Fruit fly (Drosophila melanogaster): ENCODE results near the gene CG32988.
A peak's percentile ranks its signal among the peaks of the same experiment; 100 is the strongest.

CG32988 gene

dm6 chr2L:8860767-8861166 lies 3.9 kb upstream of the CG32988 start (continued):
- TF ChIP-seq dpn (GFP tag; optimal IDR thresholded peaks at IDR 0.05) = peak; percentile 37 to 62
- peak; percentile 57 for TF ChIP-seq slbo (GFP tag; IDR thresholded peaks at IDR 0.05)
- peak; percentile 65 for TF ChIP-seq CG33557 (GFP tag; optimal IDR thresholded peaks at IDR 0.05)
- peak; percentile 60 for TF ChIP-seq CG1024 (GFP tag; IDR thresholded peaks at IDR 0.05)
- TF ChIP-seq z (GFP tag; IDR thresholded peaks at IDR 0.05) = 0 out of 3 replicates have a peak, but pooled peaks have one; percentile 13
- peak; percentile 38; the same call in 1 of the 2 replicates for TF ChIP-seq Oaz (GFP tag; IDR thresholded peaks at IDR 0.05)
- TF ChIP-seq CG6854 (GFP tag; optimal IDR thresholded peaks at IDR 0.05) = peak; percentile 9
- no peak for TF ChIP-seq Usf (GFP tag; optimal IDR thresholded peaks at IDR 0.05)
- TF ChIP-seq CG3995 (GFP tag; optimal IDR thresholded peaks at IDR 0.05) = no peak
- no peak for TF ChIP-seq nom (GFP tag; optimal IDR thresholded peaks at IDR 0.05)
- no peak for TF ChIP-seq lov (optimal IDR thresholded peaks at IDR 0.05)
- TF ChIP-seq lov (GFP tag; IDR thresholded peaks at IDR 0.05) = peak; percentile 82; the same call in 2 of the 3 replicates
- TF ChIP-seq CG10147 (GFP tag; optimal IDR thresholded peaks at IDR 0.05) = peak; percentile 9
- no peak for TF ChIP-seq YL-1 (GFP tag; optimal IDR thresholded peaks at IDR 0.05)
- TF ChIP-seq Xbp1 (GFP tag; optimal IDR thresholded peaks at IDR 0.05) = peak; percentile 70
- peak; percentile 73 for TF ChIP-seq CG9727 (GFP tag; optimal IDR thresholded peaks at IDR 0.05)
- peak; percentile 56; the same call in 1 of the 3 replicates for TF ChIP-seq CG7357 (GFP tag; IDR thresholded peaks at IDR 0.05)
- no peak for TF ChIP-seq pfk (GFP tag; optimal IDR thresholded peaks at IDR 0.05)
- TF ChIP-seq fd3F (GFP tag; optimal IDR thresholded peaks at IDR 0.05) = no peak
- TF ChIP-seq CG9817 (tag; optimal IDR thresholded peaks at IDR 0.05) = peak; percentile 22
- TF ChIP-seq CG12744 (GFP tag; optimal IDR thresholded peaks at IDR 0.05) = no peak
- TF ChIP-seq CG7271 (tag; optimal IDR thresholded peaks at IDR 0.05) = no peak
- peak; percentile 84 for TF ChIP-seq nmo (GFP tag; optimal IDR thresholded peaks at IDR 0.05)
- no peak for TF ChIP-seq salm (tag; optimal IDR thresholded peaks at IDR 0.05)
- TF ChIP-seq sug (tag; optimal IDR thresholded peaks at IDR 0.05) = no peak
- TF ChIP-seq Ada2b (GFP tag; IDR thresholded peaks at IDR 0.05) = peak; percentile 66
- TF ChIP-seq Blimp-1 (GFP tag; optimal IDR thresholded peaks at IDR 0.05) = peak; percentile 81
- no peak for TF ChIP-seq luna (GFP tag; optimal IDR thresholded peaks at IDR 0.05)
- TF ChIP-seq pum (GFP tag; optimal IDR thresholded peaks at IDR 0.05) = peak; percentile 51
- peak; percentile 85 for TF ChIP-seq vvl (GFP tag; IDR thresholded peaks at IDR 0.05)
- TF ChIP-seq zen2 (GFP tag; IDR thresholded peaks at IDR 0.05; ENCODE audit: partially characterized antibody) = no peak
- no peak for TF ChIP-seq Lim3 (GFP tag; IDR thresholded peaks at IDR 0.05)
- TF ChIP-seq dati (GFP tag; IDR thresholded peaks at IDR 0.05) = peak; percentile 45
- TF ChIP-seq CG2202 (tag; optimal IDR thresholded peaks at IDR 0.05) = peak; percentile 55
- peak; percentile 29; the same call in 1 of the 2 replicates for TF ChIP-seq CG32767 (GFP tag; IDR thresholded peaks at IDR 0.05)
- TF ChIP-seq CG30020 (tag; optimal IDR thresholded peaks at IDR 0.05) = peak; percentile 19
- peak in 1 of 2 experiments; percentile 62 for TF ChIP-seq Eip74EF (GFP tag; optimal IDR thresholded peaks at IDR 0.05)
- peak; percentile 68 for TF ChIP-seq CG6272 (GFP tag; IDR thresholded peaks at IDR 0.05)
- no peak for TF ChIP-seq Deaf1 (tag; optimal IDR thresholded peaks at IDR 0.05)
- peak; percentile 57 for TF ChIP-seq ranshi (GFP tag; IDR thresholded peaks at IDR 0.05)
- peak; percentile 9 for TF ChIP-seq NC2β (GFP tag; optimal IDR thresholded peaks at IDR 0.05)
- no peak for TF ChIP-seq CG6683 (GFP tag; optimal IDR thresholded peaks at IDR 0.05)
- peak; percentile 27 for TF ChIP-seq repo (GFP tag; optimal IDR thresholded peaks at IDR 0.05)
- peak; percentile 45 for TF ChIP-seq twi (tag; optimal IDR thresholded peaks at IDR 0.05)
- no peak for TF ChIP-seq CG8478 (optimal IDR thresholded peaks at IDR 0.05)
- TF ChIP-seq CG17802 (tag; optimal IDR thresholded peaks at IDR 0.05) = peak; percentile 49
- peak; percentile 15 for TF ChIP-seq tup (GFP tag; optimal IDR thresholded peaks at IDR 0.05)
- peak; percentile 63 for TF ChIP-seq CG9215 (GFP tag; IDR thresholded peaks at IDR 0.05)
- TF ChIP-seq CG15514 (GFP tag; optimal IDR thresholded peaks at IDR 0.05) = peak; percentile 32
- peak; percentile 55 for TF ChIP-seq TFAM (GFP tag; optimal IDR thresholded peaks at IDR 0.05)
- TF ChIP-seq ewg (GFP tag; optimal IDR thresholded peaks at IDR 0.05) = peak; percentile 51
